Fruit fly (Drosophila melanogaster) whole organism, pupa: ENCODE measurements around the gene Trmt112.

Source experiments
- CG10348 ChIP-seq: fragments of 200-800 bp; sonication (Bioruptor generic); IDR thresholded peaks from 2 replicates; pipeline ENCODE4 v1.3.6; 2022; ENCODE audit warnings: missing biosample characterization, missing genetic modification characterization
- CG34367 ChIP-seq: fragments of 200-800 bp; sonication (Bioruptor generic); optimal IDR thresholded peaks from 2 replicates; lab custom pipeline; 2018; ENCODE audit warnings: missing biosample characterization, mild to moderate bottlenecking, missing genetic modification characterization

- TF ChIP-seq CG10348 (no peak), CG34367 (no peak)
These were observed 37.9 kb upstream of the Trmt112 start for dm6 chr3L:21254524-21254972.
